Worm (Caenorhabditis elegans) whole organism, L4/young adult: ENCODE results near the gene math-44.

Experiments
- W03F9.2 ChIP-seq: fragments of 150-350 bp; optimal IDR thresholded peaks from 2 replicates; lab custom pipeline; 2014; ENCODE audit warnings: missing biosample characterization, missing genetic modification characterization
- him-1 ChIP-seq: sonication (generic microtip); optimal IDR thresholded peaks from 2 replicates; lab custom pipeline; 2016; ENCODE audit warnings: missing genotype, missing genetic modification reagents, missing genetic modification characterization, missing compliant biosample characterization

ce11 chrII:1993738-1994137 lies 4.6 kb downstream of the math-44 start, which contains the start of gene math-21:
- TF ChIP-seq W03F9.2 (tag; lab: Kevin White, UChicago) (no peak), him-1 (no peak)
